1 fruit fly cellular context compared by ENCODE assay signal in genomic region chr3L:12115966-12116735, dm6.
A peak's percentile ranks its signal among the peaks of the same experiment; 100 is the strongest.
TF ChIP-seq lines count a peak whose summit lies in the region.

Gene vers, plus strand, starts transcription at chr3L:12116101.

TF ChIP-seq in whole organism, embryonic, 481 proteins besides CTCF, POLR2A, EP300 and RAD21 (continued from another document and continues in another):
- TF ChIP-seq Rfx (GFP tag; IDR thresholded peaks at IDR 0.05; lab: Robert Waterston, UW) (peak; percentile 67; the same call in 1 of the 2 replicates), gfzf (GFP tag; optimal IDR thresholded peaks at IDR 0.05; lab: Kevin White, UChicago) (peak; percentile 12), h (optimal IDR thresholded peaks at IDR 0.05; lab: Kevin White, UChicago) (no peak), ken (GFP tag; IDR thresholded peaks at IDR 0.05; lab: Robert Waterston, UW) (no peak), CG11093 (GFP tag; IDR thresholded peaks at IDR 0.05; lab: Robert Waterston, UW) (peak; percentile 17; the same call in 1 of the 3 replicates), chif (GFP tag; optimal IDR thresholded peaks at IDR 0.05; lab: Kevin White, UChicago) (no peak), dysf (GFP tag; IDR thresholded peaks at IDR 0.05; lab: Robert Waterston, UW) (no peak), gsb-n (tag; optimal IDR thresholded peaks at IDR 0.05; lab: Kevin White, UChicago) (peak; percentile 19), CG2129 (GFP tag; IDR thresholded peaks at IDR 0.05; lab: Robert Waterston, UW; ENCODE audit: partially characterized antibody) (peak; percentile 89), CG31388 (GFP tag; optimal IDR thresholded peaks at IDR 0.05; lab: Kevin White, UChicago) (no peak), Nf-YA (GFP tag; IDR thresholded peaks at IDR 0.05; lab: Robert Waterston, UW) (no peak), Neu2 (GFP tag; optimal IDR thresholded peaks at IDR 0.05; lab: Kevin White, UChicago; ENCODE audit: borderline replicate concordance) (no peak), bowl (GFP tag; IDR thresholded peaks at IDR 0.05; lab: Robert Waterston, UW) (no peak), sob (GFP tag; IDR thresholded peaks at IDR 0.05; lab: Robert Waterston, UW) (peak; percentile 56), CG31365 (tag; optimal IDR thresholded peaks at IDR 0.05; lab: Kevin White, UChicago) (no peak), sens-2 (GFP tag; IDR thresholded peaks at IDR 0.05; lab: Robert Waterston, UW) (no peak), lbe (GFP tag; optimal IDR thresholded peaks at IDR 0.05; lab: Kevin White, UChicago) (peak; percentile 41), CG11247 (GFP tag; IDR thresholded peaks at IDR 0.05; lab: Robert Waterston, UW) (0 out of 2 replicates have a peak, but pooled peaks have one; percentile 36), CG17361 (GFP tag; IDR thresholded peaks at IDR 0.05; lab: Robert Waterston, UW) (0 out of 3 replicates have a peak, but pooled peaks have one; percentile 34), slbo (GFP tag; IDR thresholded peaks at IDR 0.05; lab: Robert Waterston, UW) (peak; percentile 58), zfh2 (GFP tag; optimal IDR thresholded peaks at IDR 0.05; lab: Kevin White, UChicago) (peak; percentile 33), row (GFP tag; IDR thresholded peaks at IDR 0.05; lab: Robert Waterston, UW) (0 out of 3 replicates have a peak, but pooled peaks have one; percentile 35), trem (tag; optimal IDR thresholded peaks at IDR 0.05; lab: Kevin White, UChicago) (peak; percentile 69), B-H1 (GFP tag; IDR thresholded peaks at IDR 0.05; lab: Robert Waterston, UW) (no peak), CG16813 (GFP tag; IDR thresholded peaks at IDR 0.05; lab: Robert Waterston, UW; ENCODE audit: partially characterized antibody) (peak; percentile 92), Bdp1 (GFP tag; optimal IDR thresholded peaks at IDR 0.05; lab: Kevin White, UChicago) (no peak), CG8388 (GFP tag; optimal IDR thresholded peaks at IDR 0.05; lab: Kevin White, UChicago) (peak; percentile 23), CG30020 (tag; optimal IDR thresholded peaks at IDR 0.05; lab: Kevin White, UChicago) (peak; percentile 32), Usf (GFP tag; optimal IDR thresholded peaks at IDR 0.05; lab: Kevin White, UChicago) (no peak), pfk (GFP tag; optimal IDR thresholded peaks at IDR 0.05; lab: Kevin White, UChicago) (no peak), CG13624 (GFP tag; optimal IDR thresholded peaks at IDR 0.05; lab: Kevin White, UChicago) (peak; percentile 50), pho (GFP tag; optimal IDR thresholded peaks at IDR 0.05; lab: Kevin White, UChicago) (no peak), Scr (GFP tag; IDR thresholded peaks at IDR 0.05; lab: Robert Waterston, UW; ENCODE audit: partially characterized antibody) (peak; percentile 91), CG33557 (GFP tag; optimal IDR thresholded peaks at IDR 0.05; lab: Kevin White, UChicago) (no peak), CG17829 (tag; optimal IDR thresholded peaks at IDR 0.05; lab: Kevin White, UChicago) (peak; percentile 42), Asciz (GFP tag; optimal IDR thresholded peaks at IDR 0.05; lab: Kevin White, UChicago) (no peak), vvl (GFP tag; IDR thresholded peaks at IDR 0.05; lab: Robert Waterston, UW) (peak; percentile 30), knrl (GFP tag; IDR thresholded peaks at IDR 0.05; lab: Robert Waterston, UW; ENCODE audit: partially characterized antibody) (peak; percentile 90), nerfin-1 (tag; optimal IDR thresholded peaks at IDR 0.05; lab: Kevin White, UChicago) (no peak), tup (GFP tag; optimal IDR thresholded peaks at IDR 0.05; lab: Kevin White, UChicago) (no peak), Med (GFP tag; lab: Kevin White, UChicago) (peak; percentile 88), caup (GFP tag; optimal IDR thresholded peaks at IDR 0.05; lab: Kevin White, UChicago; ENCODE audit: severe bottlenecking) (no peak), ap (GFP tag; IDR thresholded peaks at IDR 0.05; lab: Robert Waterston, UW) (no peak), CG4820 (GFP tag; optimal IDR thresholded peaks at IDR 0.05; lab: Kevin White, UChicago) (no peak), Ets65A (GFP tag; lab: Kevin White, UChicago) (peak; percentile 4), usp (GFP tag; optimal IDR thresholded peaks at IDR 0.05; lab: Kevin White, UChicago) (no peak), CG10431 (GFP tag; optimal IDR thresholded peaks at IDR 0.05; lab: Kevin White, UChicago) (no peak), Xbp1 (GFP tag; optimal IDR thresholded peaks at IDR 0.05; lab: Kevin White, UChicago) (peak; percentile 4), ewg (GFP tag; optimal IDR thresholded peaks at IDR 0.05; lab: Kevin White, UChicago) (no peak), CG9727 (GFP tag; optimal IDR thresholded peaks at IDR 0.05; lab: Kevin White, UChicago) (no peak), da (GFP tag; optimal IDR thresholded peaks at IDR 0.05; lab: Kevin White, UChicago) (no peak), Dek (tag; optimal IDR thresholded peaks at IDR 0.05; lab: Kevin White, UChicago) (no peak), CG18262 (tag; optimal IDR thresholded peaks at IDR 0.05; lab: Kevin White, UChicago) (no peak), CG10979 (tag; optimal IDR thresholded peaks at IDR 0.05; lab: Kevin White, UChicago) (no peak), CG12942 (GFP tag; optimal IDR thresholded peaks at IDR 0.05; lab: Kevin White, UChicago) (no peak), CG12659 (GFP tag; optimal IDR thresholded peaks at IDR 0.05; lab: Kevin White, UChicago) (peak; percentile 50), nerfin-2 (GFP tag; IDR thresholded peaks at IDR 0.05; lab: Robert Waterston, UW; ENCODE audit: partially characterized antibody) (peak; percentile 83), Fer2 (tag; optimal IDR thresholded peaks at IDR 0.05; lab: Kevin White, UChicago) (no peak), CG18011 (GFP tag; optimal IDR thresholded peaks at IDR 0.05; lab: Kevin White, UChicago) (no peak), CG1792 (GFP tag; optimal IDR thresholded peaks at IDR 0.05; lab: Kevin White, UChicago) (no peak), sens (GFP tag; lab: Kevin White, UChicago) (peak; percentile 78), ac (GFP tag; optimal IDR thresholded peaks at IDR 0.05; lab: Kevin White, UChicago) (no peak), Hr39 (optimal IDR thresholded peaks at IDR 0.05; lab: Kevin White, UChicago) (no peak), CG14667 (GFP tag; IDR thresholded peaks at IDR 0.05; lab: Robert Waterston, UW) (no peak), CG6765 (GFP tag; optimal IDR thresholded peaks at IDR 0.05; lab: Kevin White, UChicago) (no peak), trh (GFP tag; optimal IDR thresholded peaks at IDR 0.05; lab: Kevin White, UChicago) (no peak), oc (tag; optimal IDR thresholded peaks at IDR 0.05; lab: Kevin White, UChicago) (no peak), CG6175 (GFP tag; IDR thresholded peaks at IDR 0.05; lab: Robert Waterston, UW) (no peak), fd3F (GFP tag; optimal IDR thresholded peaks at IDR 0.05; lab: Kevin White, UChicago) (no peak), CG2678 (tag; optimal IDR thresholded peaks at IDR 0.05; lab: Kevin White, UChicago) (no peak), CG11398 (GFP tag; optimal IDR thresholded peaks at IDR 0.05; lab: Kevin White, UChicago) (no peak), wdn (GFP tag; IDR thresholded peaks at IDR 0.05; lab: Robert Waterston, UW) (no peak), CG14050 (GFP tag; IDR thresholded peaks at IDR 0.05; lab: Robert Waterston, UW) (no peak), dm (GFP tag; optimal IDR thresholded peaks at IDR 0.05; lab: Kevin White, UChicago) (peak; percentile 13), bbx (GFP tag; IDR thresholded peaks at IDR 0.05; lab: Robert Waterston, UW; ENCODE audit: partially characterized antibody) (peak; percentile 95), Atf3 (GFP tag; optimal IDR thresholded peaks at IDR 0.05; lab: Kevin White, UChicago) (no peak), her (GFP tag; optimal IDR thresholded peaks at IDR 0.05; lab: Kevin White, UChicago) (peak; percentile 0), Dref (GFP tag; IDR thresholded peaks at IDR 0.05; lab: Robert Waterston, UW) (peak; percentile 97), ind (GFP tag; optimal IDR thresholded peaks at IDR 0.05; lab: Kevin White, UChicago) (no peak), croc (GFP tag; conservative IDR thresholded peaks at IDR 0.05; lab: Robert Waterston, UW) (no peak), cas (GFP tag; IDR thresholded peaks at IDR 0.05; lab: Robert Waterston, UW) (no peak), CG10321 (GFP tag; IDR thresholded peaks at IDR 0.05; lab: Robert Waterston, UW) (no peak), wek (GFP tag; optimal IDR thresholded peaks at IDR 0.05; lab: Kevin White, UChicago) (no peak), CG18476 (GFP tag; optimal IDR thresholded peaks at IDR 0.05; lab: Kevin White, UChicago) (no peak), vfl (GFP tag; optimal IDR thresholded peaks at IDR 0.05; lab: Kevin White, UChicago) (peak; percentile 12), mld (GFP tag; IDR thresholded peaks at IDR 0.05; lab: Robert Waterston, UW; ENCODE audit: partially characterized antibody) (peak; percentile 87), CG8944 (GFP tag; optimal IDR thresholded peaks at IDR 0.05; lab: Kevin White, UChicago) (no peak), Trl (optimal IDR thresholded peaks at IDR 0.05; lab: Kevin White, UChicago) (no peak), Trl (GFP tag; optimal IDR thresholded peaks at IDR 0.05; lab: Kevin White, UChicago) (peak; percentile 52), crc (GFP tag; optimal IDR thresholded peaks at IDR 0.05; lab: Kevin White, UChicago) (no peak), CG4282 (GFP tag; optimal IDR thresholded peaks at IDR 0.05; lab: Kevin White, UChicago) (no peak), CG16863 (GFP tag; optimal IDR thresholded peaks at IDR 0.05; lab: Kevin White, UChicago) (no peak), D (optimal IDR thresholded peaks at IDR 0.05; lab: Kevin White, UChicago) (no peak), D (GFP tag; optimal IDR thresholded peaks at IDR 0.05; lab: Kevin White, UChicago) (no peak), Poxn (GFP tag; IDR thresholded peaks at IDR 0.05; lab: Robert Waterston, UW) (no peak), slp2 (GFP tag; optimal IDR thresholded peaks at IDR 0.05; lab: Kevin White, UChicago) (no peak), CG43689 (GFP tag; IDR thresholded peaks at IDR 0.05; lab: Robert Waterston, UW) (no peak), zf30C (GFP tag; optimal IDR thresholded peaks at IDR 0.05; lab: Kevin White, UChicago) (no peak), Mes4 (GFP tag; optimal IDR thresholded peaks at IDR 0.05; lab: Kevin White, UChicago) (no peak), CG3847 (GFP tag; IDR thresholded peaks at IDR 0.05; lab: Robert Waterston, UW) (peak; percentile 50), CG10267 (tag; optimal IDR thresholded peaks at IDR 0.05; lab: Kevin White, UChicago) (peak; percentile 98), CHES-1-like (GFP tag; optimal IDR thresholded peaks at IDR 0.05; lab: Kevin White, UChicago) (peak; percentile 59), CG2875 (GFP tag; optimal IDR thresholded peaks at IDR 0.05; lab: Kevin White, UChicago) (no peak), CG12391 (tag; optimal IDR thresholded peaks at IDR 0.05; lab: Kevin White, UChicago) (peak; percentile 28), Dbx (GFP tag; IDR thresholded peaks at IDR 0.05; lab: Robert Waterston, UW) (no peak), ara (GFP tag; IDR thresholded peaks at IDR 0.05; lab: Robert Waterston, UW) (0 out of 2 replicates have a peak, but pooled peaks have one; percentile 10), CG2202 (tag; optimal IDR thresholded peaks at IDR 0.05; lab: Kevin White, UChicago) (no peak), repo (GFP tag; optimal IDR thresholded peaks at IDR 0.05; lab: Kevin White, UChicago) (no peak), ci (GFP tag; IDR thresholded peaks at IDR 0.05; lab: Robert Waterston, UW) (peak; percentile 32; the same call in 2 of the 3 replicates), CG14014 (GFP tag; IDR thresholded peaks at IDR 0.05; lab: Robert Waterston, UW) (peak; percentile 64; the same call in 1 of the 2 replicates), nmo (GFP tag; optimal IDR thresholded peaks at IDR 0.05; lab: Kevin White, UChicago) (peak; percentile 41), CG7271 (tag; optimal IDR thresholded peaks at IDR 0.05; lab: Kevin White, UChicago) (no peak), CG8281 (tag; optimal IDR thresholded peaks at IDR 0.05; lab: Kevin White, UChicago) (no peak), CG12071 (GFP tag; optimal IDR thresholded peaks at IDR 0.05; lab: Kevin White, UChicago) (no peak), CG1832 (GFP tag; optimal IDR thresholded peaks at IDR 0.05; lab: Kevin White, UChicago) (no peak), CG10209 (GFP tag; optimal IDR thresholded peaks at IDR 0.05; lab: Kevin White, UChicago) (no peak), grau (tag; optimal IDR thresholded peaks at IDR 0.05; lab: Kevin White, UChicago) (peak; percentile 10), CG9876 (GFP tag; optimal IDR thresholded peaks at IDR 0.05; lab: Kevin White, UChicago) (no peak), CG12219 (GFP tag; optimal IDR thresholded peaks at IDR 0.05; lab: Kevin White, UChicago) (no peak), Six4 (GFP tag; optimal IDR thresholded peaks at IDR 0.05; lab: Kevin White, UChicago) (no peak), CG7839 (tag; optimal IDR thresholded peaks at IDR 0.05; lab: Kevin White, UChicago) (no peak), Stat92E (GFP tag; optimal IDR thresholded peaks at IDR 0.05; lab: Kevin White, UChicago) (peak in 1 of 3 experiments; percentile 52), gem (tag; optimal IDR thresholded peaks at IDR 0.05; lab: Kevin White, UChicago) (no peak), hbn (GFP tag; IDR thresholded peaks at IDR 0.05; lab: Robert Waterston, UW; ENCODE audit: partially characterized antibody) (peak; percentile 95), zen2 (GFP tag; IDR thresholded peaks at IDR 0.05; lab: Robert Waterston, UW; ENCODE audit: partially characterized antibody) (peak; percentile 88), tin (GFP tag; optimal IDR thresholded peaks at IDR 0.05; lab: Kevin White, UChicago) (peak; percentile 23), CG11504 (tag; optimal IDR thresholded peaks at IDR 0.05; lab: Kevin White, UChicago) (peak; percentile 21), CG8359 (GFP tag; optimal IDR thresholded peaks at IDR 0.05; lab: Kevin White, UChicago; ENCODE audit: borderline replicate concordance) (no peak), Dip2 (GFP tag; IDR thresholded peaks at IDR 0.05; lab: Robert Waterston, UW) (no peak), Sox102F (GFP tag; optimal IDR thresholded peaks at IDR 0.05; lab: Kevin White, UChicago) (no peak), kah (GFP tag; optimal IDR thresholded peaks at IDR 0.05; lab: Kevin White, UChicago) (no peak), CG12155 (GFP tag; optimal IDR thresholded peaks at IDR 0.05; lab: Kevin White, UChicago) (no peak), stc (GFP tag; IDR thresholded peaks at IDR 0.05; lab: Robert Waterston, UW) (peak; percentile 11; the same call in 1 of the 2 replicates), ase (GFP tag; IDR thresholded peaks at IDR 0.05; lab: Robert Waterston, UW) (no peak), salm (tag; optimal IDR thresholded peaks at IDR 0.05; lab: Kevin White, UChicago) (no peak)
